Worm (Caenorhabditis elegans): ENCODE results near the gene dhc-4.

Gene dhc-4

ce11 chrIII:10951713-10952112, 18.0 kb upstream of the dhc-4 start:
- TF ChIP-seq nhr-23 (tag; optimal IDR thresholded peaks at IDR 0.05) (no peak), nhr-21 (tag; optimal IDR thresholded peaks at IDR 0.05) (no peak), sma-3 (GFP tag; optimal IDR thresholded peaks at IDR 0.05) (no peak), ztf-11 (tag; optimal IDR thresholded peaks at IDR 0.05) (no peak), ceh-82 (tag; optimal IDR thresholded peaks at IDR 0.05) (no peak), ama-1 (optimal IDR thresholded peaks at IDR 0.05) (no peak), skn-1 (tag; optimal IDR thresholded peaks at IDR 0.05) (no peak), unc-39 (tag; optimal IDR thresholded peaks at IDR 0.05) (no peak), gmeb-1 (tag; optimal IDR thresholded peaks at IDR 0.05) (no peak), elt-3 (tag; optimal IDR thresholded peaks at IDR 0.05) (no peak)

- TF ChIP-seq sem-4 (tag; optimal IDR thresholded peaks at IDR 0.05) (no peak), egl-27 (tag; optimal IDR thresholded peaks at IDR 0.05) (no peak), crh-2 (tag; optimal IDR thresholded peaks at IDR 0.05) (no peak), nhr-21 (tag; optimal IDR thresholded peaks at IDR 0.05) (no peak), R02D3.7 (tag; optimal IDR thresholded peaks at IDR 0.05) (no peak), ztf-11 (tag; optimal IDR thresholded peaks at IDR 0.05) (no peak), lin-11 (tag; optimal IDR thresholded peaks at IDR 0.05) (no peak), peb-1 (tag; optimal IDR thresholded peaks at IDR 0.05) (no peak), lin-13 (GFP tag; optimal IDR thresholded peaks at IDR 0.05) (no peak), ceh-16 (tag; optimal IDR thresholded peaks at IDR 0.05) (no peak), zag-1 (tag; optimal IDR thresholded peaks at IDR 0.05) (no peak), aly-2 (tag; optimal IDR thresholded peaks at IDR 0.05) (no peak), ZK546.5 (tag; optimal IDR thresholded peaks at IDR 0.05) (no peak), C34F6.9 (tag; optimal IDR thresholded peaks at IDR 0.05) (no peak), skn-1 (tag; optimal IDR thresholded peaks at IDR 0.05) (no peak), nhr-11 (tag; optimal IDR thresholded peaks at IDR 0.05) (no peak)
Measured at ce11 chrIII:10953160-10953559, 16.6 kb upstream of the dhc-4 start, which contains the start of gene zig-5. Gene zig-5, minus strand, starts transcription at chrIII:10953508.

ce11 chrIII:10957236-10957635, 12.5 kb upstream of the dhc-4 start:
- no peak for TF ChIP-seq nhr-25 (tag; optimal IDR thresholded peaks at IDR 0.05)

ce11 chrIII:10957710-10958109, 12.0 kb upstream of the dhc-4 start:
- no peak for TF ChIP-seq nhr-25 (tag; optimal IDR thresholded peaks at IDR 0.05)
- no peak for TF ChIP-seq egl-27 (tag; optimal IDR thresholded peaks at IDR 0.05)
- TF ChIP-seq blmp-1 (tag; optimal IDR thresholded peaks at IDR 0.05; ENCODE audit: insufficient read depth) = no peak

- TF ChIP-seq mab-5 (tag; optimal IDR thresholded peaks at IDR 0.05) = no peak
- no peak for TF ChIP-seq nhr-77 (tag; optimal IDR thresholded peaks at IDR 0.05)
- no peak for TF ChIP-seq gmeb-1 (tag; optimal IDR thresholded peaks at IDR 0.05)
- TF ChIP-seq lin-13 (GFP tag; optimal IDR thresholded peaks at IDR 0.05) = no peak
- TF ChIP-seq dmd-4 (tag; optimal IDR thresholded peaks at IDR 0.05) = no peak
- TF ChIP-seq egl-27 (tag; optimal IDR thresholded peaks at IDR 0.05) = no peak
- TF ChIP-seq C34F6.9 (tag; optimal IDR thresholded peaks at IDR 0.05) = no peak
- TF ChIP-seq crh-2 (tag; optimal IDR thresholded peaks at IDR 0.05) = no peak
- no peak for TF ChIP-seq ztf-4 (tag; optimal IDR thresholded peaks at IDR 0.05)
- TF ChIP-seq fos-1 (tag; optimal IDR thresholded peaks at IDR 0.05) = no peak
- no peak for TF ChIP-seq R02D3.7 (tag; optimal IDR thresholded peaks at IDR 0.05)
- TF ChIP-seq nhr-237 (tag; optimal IDR thresholded peaks at IDR 0.05) = no peak
- no peak for TF ChIP-seq unc-39 (tag; optimal IDR thresholded peaks at IDR 0.05)
- no peak for TF ChIP-seq nhr-6 (tag; optimal IDR thresholded peaks at IDR 0.05)
- no peak for TF ChIP-seq ZK546.5 (tag; optimal IDR thresholded peaks at IDR 0.05)
- no peak for TF ChIP-seq ztf-11 (tag; optimal IDR thresholded peaks at IDR 0.05)
- no peak for TF ChIP-seq mdl-1 (tag; optimal IDR thresholded peaks at IDR 0.05)
- no peak for TF ChIP-seq sem-4 (tag; optimal IDR thresholded peaks at IDR 0.05)
Measured at ce11 chrIII:10960387-10960786, 9.4 kb upstream of the dhc-4 start.

ce11 chrIII:10962910-10963309, 6.8 kb upstream of the dhc-4 start:
- TF ChIP-seq mdl-1 (tag; optimal IDR thresholded peaks at IDR 0.05) (no peak), C34F6.9 (tag; optimal IDR thresholded peaks at IDR 0.05) (no peak), gmeb-1 (tag; optimal IDR thresholded peaks at IDR 0.05) (no peak), crh-2 (tag; optimal IDR thresholded peaks at IDR 0.05) (no peak), dmd-4 (tag; optimal IDR thresholded peaks at IDR 0.05) (no peak), R02D3.7 (tag; optimal IDR thresholded peaks at IDR 0.05) (no peak), peb-1 (tag; optimal IDR thresholded peaks at IDR 0.05) (no peak), ztf-11 (tag; optimal IDR thresholded peaks at IDR 0.05) (no peak), mab-5 (tag; optimal IDR thresholded peaks at IDR 0.05) (no peak), nhr-237 (tag; optimal IDR thresholded peaks at IDR 0.05) (no peak), nhr-21 (tag; optimal IDR thresholded peaks at IDR 0.05) (no peak), nhr-10 (tag; optimal IDR thresholded peaks at IDR 0.05) (no peak), nhr-25 (tag; optimal IDR thresholded peaks at IDR 0.05) (no peak), ceh-82 (tag; optimal IDR thresholded peaks at IDR 0.05) (no peak), fos-1 (tag; optimal IDR thresholded peaks at IDR 0.05) (no peak), sem-4 (tag; optimal IDR thresholded peaks at IDR 0.05) (no peak)
